Worm (Caenorhabditis elegans): ENCODE results near the gene T02C1.1.

DNA sequence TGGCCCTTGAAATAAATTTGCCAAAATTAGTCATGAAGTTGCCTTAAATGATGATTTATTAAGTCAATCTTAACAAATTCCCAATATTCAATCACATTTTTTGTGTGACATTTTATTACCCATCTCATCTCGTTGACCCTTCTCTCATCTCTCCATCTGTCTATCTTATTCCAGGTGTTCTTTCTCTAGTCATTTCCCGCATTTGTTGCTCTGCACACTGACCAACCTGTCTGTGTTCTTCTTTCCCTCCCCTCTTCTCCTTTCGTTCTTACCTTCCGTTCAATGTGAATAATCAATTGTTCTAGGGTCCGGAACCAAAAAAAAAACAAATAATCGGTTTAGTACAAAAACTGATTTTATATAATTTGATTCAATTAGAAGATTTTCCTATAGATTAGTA is at the start of gene T02C1.1:
- TF ChIP-seq ceh-45 (GFP tag; IDR thresholded peaks at IDR 0.05), result no peak
- TF ChIP-seq fkh-10 (GFP tag; optimal IDR thresholded peaks at IDR 0.05), result no peak
- TF ChIP-seq fax-1 (tag; optimal IDR thresholded peaks at IDR 0.05), result no peak
- TF ChIP-seq ztf-16 (tag; optimal IDR thresholded peaks at IDR 0.05), result no peak
- no peak for TF ChIP-seq ceh-30 (tag; optimal IDR thresholded peaks at IDR 0.05)
- TF ChIP-seq rnt-1 (tag; optimal IDR thresholded peaks at IDR 0.05), result no peak
- no peak for TF ChIP-seq hlh-8 (tag; optimal IDR thresholded peaks at IDR 0.05)

Data from whole organism, late embryonic.